Worm (Caenorhabditis elegans) whole organism, young adult: ENCODE results near the gene C01G10.4.

Experiments
- B0035.1 ChIP-seq: sonication (generic microtip); optimal IDR thresholded peaks from 2 replicates; lab custom pipeline; 2016; ENCODE audit warnings: missing genetic modification characterization, mild to moderate bottlenecking, missing compliant biosample characterization, missing genotype, missing genetic modification reagents
- F39B2.1 ChIP-seq: fragments of 200-800 bp; sonication (Bioruptor generic); IDR thresholded peaks from 2 replicates; pipeline ENCODE4 v1.3.6; 2022; ENCODE audit warnings: missing genetic modification reagents, missing genetic modification characterization, missing compliant biosample characterization
- ama-1 ChIP-seq, 3 experiments: fragments of 150-350 bp in 1 of 3; sonication (generic microtip) in 2 of 3; optimal IDR thresholded peaks; 2 replicates each; lab custom pipeline; 2014 to 2018; ENCODE audit warnings: missing biosample characterization in 2 of 3, missing genetic modification characterization in 2 of 3, missing genetic modification reagents in 2 of 3
- him-1 ChIP-seq: sonication (generic microtip); optimal IDR thresholded peaks from 2 replicates; lab custom pipeline; 2016; ENCODE audit warnings: missing genotype, missing genetic modification reagents, missing genetic modification characterization, missing compliant biosample characterization
- nfya-1 ChIP-seq: sonication (generic microtip); optimal IDR thresholded peaks from 2 replicates; lab custom pipeline; 2017; ENCODE audit warnings: antibody characterized with exemption, missing compliant biosample characterization, missing genetic modification characterization, borderline replicate concordance; ENCODE audit not compliant: insufficient read depth
- sea-2 ChIP-seq: fragments of 200-800 bp; sonication (Bioruptor generic); IDR thresholded peaks from 2 replicates; pipeline ENCODE4 v1.3.6; 2022; ENCODE audit warnings: missing genetic modification characterization, missing compliant biosample characterization
- somi-1 ChIP-seq: fragments of 200-800 bp; sonication (Bioruptor generic); optimal IDR thresholded peaks from 2 replicates; lab custom pipeline; 2018; ENCODE audit warnings: mild to moderate bottlenecking, missing genetic modification characterization, missing compliant biosample characterization
- tbx-9 ChIP-seq: sonication (generic microtip); optimal IDR thresholded peaks from 2 replicates; lab custom pipeline; 2016; ENCODE audit warnings: borderline replicate concordance, missing genetic modification characterization, inconsistent platforms, missing compliant biosample characterization
- zim-3 ChIP-seq: sonication (generic microtip); optimal IDR thresholded peaks from 2 replicates; lab custom pipeline; 2017; ENCODE audit warnings: mild to moderate bottlenecking, missing genetic modification characterization, moderate library complexity, missing compliant biosample characterization
- ztf-22 ChIP-seq: fragments of 200-800 bp; sonication (Bioruptor generic); optimal IDR thresholded peaks from 2 replicates; lab custom pipeline; 2018; ENCODE audit warnings: mild to moderate bottlenecking, missing genetic modification characterization, moderate library complexity, missing compliant biosample characterization

ce11 chrV:15048107-15048506 is 41.4 kb upstream of the C01G10.4 start, which contains the start of gene sdc-3:
- TF ChIP-seq ama-1 (optimal IDR thresholded peaks at IDR 0.05; lab: Kevin White, UChicago) (no peak), ama-1 (GFP tag; optimal IDR thresholded peaks at IDR 0.05; lab: Kevin White, UChicago) (no peak), zim-3 (tag; lab: Kevin White, UChicago) (no peak), somi-1 (GFP tag; lab: Kevin White, UChicago) (no peak), him-1 (tag; lab: Kevin White, UChicago) (no peak), B0035.1 (tag; lab: Kevin White, UChicago) (no peak), sea-2 (no peak), tbx-9 (no peak), nfya-1 (tag; lab: Kevin White, UChicago) (no peak), ztf-22 (GFP tag; lab: Kevin White, UChicago) (no peak), F39B2.1 (GFP tag; lab: Robert Waterston, UW) (no peak)
